Fruit fly (Drosophila melanogaster) whole organism, wandering third instar larva: ENCODE results near the gene Sirt7.

Source experiments
- Hr83 ChIP-seq: fragments of 200-300 bp; sonication (Bioruptor generic); optimal IDR thresholded peaks from 2 replicates; lab custom pipeline; 2016; ENCODE audit warnings: missing biosample characterization, mild to moderate bottlenecking, missing genetic modification characterization, moderate library complexity; ENCODE audit not compliant: poor library complexity, severe bottlenecking
- pan ChIP-seq: fragments of >200 bp; optimal IDR thresholded peaks from 2 replicates; lab custom pipeline; 2017
- usp ChIP-seq: fragments of >200 bp; optimal IDR thresholded peaks from 2 replicates; lab custom pipeline; 2017; ENCODE audit warnings: missing biosample characterization, missing genetic modification characterization

DNA sequence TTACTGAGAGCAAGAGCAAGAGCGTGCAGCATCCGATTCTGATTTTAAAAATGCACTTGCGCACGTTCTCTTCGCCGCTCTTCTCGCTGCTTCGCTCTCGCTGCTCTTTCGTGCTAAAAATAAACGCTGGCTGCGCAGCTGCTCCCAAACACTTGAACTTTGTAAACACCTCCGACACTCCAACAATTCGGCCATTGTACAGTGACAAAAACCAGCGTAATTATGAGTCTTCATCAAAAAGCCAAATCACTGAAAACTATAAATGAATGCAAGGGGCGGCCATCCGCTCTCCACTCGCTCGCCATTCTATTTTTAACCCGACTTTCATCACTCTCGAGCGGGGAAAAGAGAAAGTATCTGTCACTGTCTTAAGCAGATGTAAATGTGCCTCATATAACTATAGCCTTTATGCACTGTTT, 9.0 kb downstream of the Sirt7 start:
- no peak for TF ChIP-seq pan
- no peak for TF ChIP-seq usp
- TF ChIP-seq Hr83 (GFP tag; lab: Kevin White, UChicago): no peak
